Fruit fly (Drosophila melanogaster) whole organism, wandering third instar larva: Measurements from ENCODE around the gene tho2.

Experiments
- Abd-B ChIP-seq: fragments of >200 bp; optimal IDR thresholded peaks from 2 replicates; lab custom pipeline; 2017; ENCODE audit warnings: missing biosample characterization, missing genetic modification characterization
- Mio ChIP-seq: sonication (Bioruptor generic); optimal IDR thresholded peaks from 2 replicates; lab custom pipeline; 2016; ENCODE audit warnings: missing biosample characterization, missing genetic modification characterization
- OdsH ChIP-seq: fragments of 200-800 bp; sonication (Bioruptor generic); optimal IDR thresholded peaks from 2 replicates; lab custom pipeline; 2016; ENCODE audit warnings: missing biosample characterization, mild to moderate bottlenecking, missing genetic modification characterization
- h ChIP-seq: fragments of 200-800 bp; sonication (Bioruptor generic); optimal IDR thresholded peaks from 3 replicates; lab custom pipeline; 2016; ENCODE audit warnings: missing biosample characterization, mild to moderate bottlenecking, missing genetic modification characterization

DNA sequence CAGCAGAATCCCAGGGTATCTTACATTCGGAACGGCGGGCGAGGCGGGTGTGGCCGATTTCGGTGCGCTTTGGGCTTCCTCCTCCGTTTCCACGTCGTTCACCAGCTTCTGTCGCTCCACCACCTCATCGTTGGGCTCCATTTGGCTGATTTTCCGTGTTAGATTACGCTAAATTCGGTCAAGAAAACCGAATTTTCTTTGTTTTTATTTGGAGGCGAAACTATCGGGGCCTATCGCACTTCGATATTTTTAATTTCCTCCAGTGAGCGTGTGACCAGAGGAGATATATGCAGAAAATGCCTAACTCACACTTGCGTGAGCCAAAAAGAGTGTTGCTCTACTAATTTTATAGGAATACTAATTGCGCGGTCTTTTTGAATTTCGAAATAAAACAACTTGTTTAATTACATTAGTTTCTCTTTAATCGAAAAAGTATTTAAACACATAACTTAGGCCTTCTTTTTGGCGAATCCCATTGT is 47.2 kb upstream of the tho2 start, which contains the start of gene CG10874:
- TF ChIP-seq OdsH (GFP tag; lab: Kevin White, UChicago) (no peak), Mio (GFP tag; lab: Kevin White, UChicago) (no peak), Abd-B (GFP tag; lab: Kevin White, UChicago) (no peak), h (no peak)
